Fruit fly (Drosophila melanogaster): ENCODE results near the gene CG3557.

The CG3557 gene

dm6 chr2L:2365077-2365651 lies 20.4 kb downstream of the CG3557 start, which contains the start of the genes Rab5 and Axud1 (continued):
- TF ChIP-seq CG10274 (GFP tag; optimal IDR thresholded peaks at IDR 0.05) (no peak), CG31224 (GFP tag; IDR thresholded peaks at IDR 0.05) (no peak), sug (tag; optimal IDR thresholded peaks at IDR 0.05) (no peak), Fer1 (GFP tag; optimal IDR thresholded peaks at IDR 0.05) (peak; percentile 19), PHDP (tag; optimal IDR thresholded peaks at IDR 0.05) (no peak), jing (GFP tag; optimal IDR thresholded peaks at IDR 0.05) (no peak), az2 (GFP tag; optimal IDR thresholded peaks at IDR 0.05) (no peak), CrebB (tag; optimal IDR thresholded peaks at IDR 0.05) (no peak), Hey (tag; optimal IDR thresholded peaks at IDR 0.05) (no peak), pnt (GFP tag; optimal IDR thresholded peaks at IDR 0.05) (no peak), Dip2 (GFP tag; IDR thresholded peaks at IDR 0.05) (no peak), danr (GFP tag; IDR thresholded peaks at IDR 0.05) (no peak), Dp (GFP tag; optimal IDR thresholded peaks at IDR 0.05) (peak; percentile 14), NC2α (GFP tag; optimal IDR thresholded peaks at IDR 0.05) (no peak), CG15011 (GFP tag; optimal IDR thresholded peaks at IDR 0.05) (no peak), Dek (tag; optimal IDR thresholded peaks at IDR 0.05) (peak; percentile 7), HLH4C (GFP tag; IDR thresholded peaks at IDR 0.05; ENCODE audit: partially characterized antibody) (0 out of 3 replicates have a peak, but pooled peaks have one; percentile 31), CG18764 (GFP tag; optimal IDR thresholded peaks at IDR 0.05) (no peak), CG10462 (GFP tag; optimal IDR thresholded peaks at IDR 0.05) (no peak), CG16815 (GFP tag; optimal IDR thresholded peaks at IDR 0.05) (no peak), cato (GFP tag; optimal IDR thresholded peaks at IDR 0.05; ENCODE audit: borderline replicate concordance) (no peak), cas (GFP tag; IDR thresholded peaks at IDR 0.05) (no peak), emc (GFP tag; optimal IDR thresholded peaks at IDR 0.05) (no peak), CTCF (GFP tag; optimal IDR thresholded peaks at IDR 0.05) (peak; percentile 37), CG10321 (GFP tag; IDR thresholded peaks at IDR 0.05) (peak; percentile 32; the same call in 1 of the 2 replicates), nom (GFP tag; optimal IDR thresholded peaks at IDR 0.05) (peak; percentile 32), tll (GFP tag; optimal IDR thresholded peaks at IDR 0.05) (no peak), tx (GFP tag; optimal IDR thresholded peaks at IDR 0.05) (no peak), grn (GFP tag; optimal IDR thresholded peaks at IDR 0.05) (no peak), Jarid2 (GFP tag; optimal IDR thresholded peaks at IDR 0.05) (no peak), CG11504 (tag; optimal IDR thresholded peaks at IDR 0.05) (peak; percentile 46), sob (GFP tag; IDR thresholded peaks at IDR 0.05) (peak; percentile 30; the same call in 1 of the 2 replicates), sd (tag; optimal IDR thresholded peaks at IDR 0.05) (peak; percentile 46), Max (GFP tag; optimal IDR thresholded peaks at IDR 0.05) (no peak), ase (GFP tag; IDR thresholded peaks at IDR 0.05) (no peak), CG18011 (GFP tag; optimal IDR thresholded peaks at IDR 0.05) (no peak), CG8765 (GFP tag; IDR thresholded peaks at IDR 0.05) (0 out of 2 replicates have a peak, but pooled peaks have one; percentile 13), CG8388 (GFP tag; optimal IDR thresholded peaks at IDR 0.05) (no peak), CG8944 (GFP tag; optimal IDR thresholded peaks at IDR 0.05) (no peak), z (GFP tag; IDR thresholded peaks at IDR 0.05) (no peak), CG10979 (tag; optimal IDR thresholded peaks at IDR 0.05) (no peak), fu2 (GFP tag; optimal IDR thresholded peaks at IDR 0.05) (no peak), hth (optimal IDR thresholded peaks at IDR 0.05) (no peak), ATbp (GFP tag; optimal IDR thresholded peaks at IDR 0.05) (no peak), seq (GFP tag; IDR thresholded peaks at IDR 0.05) (no peak), NFAT (GFP tag; IDR thresholded peaks at IDR 0.05) (no peak), Mad (GFP tag; optimal IDR thresholded peaks at IDR 0.05) (no peak), Sry-δ (GFP tag; optimal IDR thresholded peaks at IDR 0.05) (peak; percentile 59), unc-4 (GFP tag; IDR thresholded peaks at IDR 0.05; ENCODE audit: partially characterized antibody) (no peak), Meics (GFP tag; optimal IDR thresholded peaks at IDR 0.05) (no peak), CG43689 (GFP tag; IDR thresholded peaks at IDR 0.05) (no peak)

Data from whole organism, embryonic.